Worm (Caenorhabditis elegans): ENCODE measurements around the gene nhr-197.

Gene nhr-197

ce11 chrV:15707982-15708381, 20.2 kb downstream of the nhr-197 start (continued):
- no peak for TF ChIP-seq ceh-82 (tag; optimal IDR thresholded peaks at IDR 0.05)
- no peak; the same call in 1 of the 2 replicates for TF ChIP-seq grh-1 (GFP tag; IDR thresholded peaks at IDR 0.05)
- no peak for TF ChIP-seq ets-5 (GFP tag; IDR thresholded peaks at IDR 0.05)
- TF ChIP-seq nhr-47 (tag; optimal IDR thresholded peaks at IDR 0.05): no peak
- TF ChIP-seq isw-1 (GFP tag; IDR thresholded peaks at IDR 0.05): no peak
- TF ChIP-seq sox-4 (tag; optimal IDR thresholded peaks at IDR 0.05): no peak
- TF ChIP-seq elt-2 (tag; optimal IDR thresholded peaks at IDR 0.05): no peak
- peak; percentile 52 for TF ChIP-seq nhr-71 (tag; optimal IDR thresholded peaks at IDR 0.05)
- no peak for TF ChIP-seq aha-1 (tag; optimal IDR thresholded peaks at IDR 0.05)
- TF ChIP-seq alr-1 (tag; optimal IDR thresholded peaks at IDR 0.05; ENCODE audit: borderline replicate concordance): no peak
- no peak for TF ChIP-seq skn-1 (tag; optimal IDR thresholded peaks at IDR 0.05)
- no peak for TF ChIP-seq unc-98 (GFP tag; IDR thresholded peaks at IDR 0.05)
- TF ChIP-seq nhr-85 (tag): peak; percentile 90
- no peak for TF ChIP-seq ceh-88 (GFP tag; IDR thresholded peaks at IDR 0.05)
- no peak for TF ChIP-seq unc-62 (GFP tag; optimal IDR thresholded peaks at IDR 0.05)
- TF ChIP-seq pag-3 (tag; optimal IDR thresholded peaks at IDR 0.05; ENCODE audit: borderline replicate concordance, insufficient read depth): peak; percentile 54
- no peak for TF ChIP-seq tbx-2 (tag; optimal IDR thresholded peaks at IDR 0.05)
- no peak for TF ChIP-seq fkh-4 (tag; optimal IDR thresholded peaks at IDR 0.05; ENCODE audit: borderline replicate concordance)
- TF ChIP-seq swsn-7 (tag; optimal IDR thresholded peaks at IDR 0.05): no peak
- peak; percentile 38 for TF ChIP-seq nhr-19 (GFP tag; conservative IDR thresholded peaks at IDR 0.05)
- no peak for TF ChIP-seq sptf-1 (tag; optimal IDR thresholded peaks at IDR 0.05)
- TF ChIP-seq dpl-1 (GFP tag; optimal IDR thresholded peaks at IDR 0.05): no peak
- TF ChIP-seq lin-39 (tag; optimal IDR thresholded peaks at IDR 0.05): no peak
- TF ChIP-seq vab-15 (tag; optimal IDR thresholded peaks at IDR 0.05): no peak
- no peak for TF ChIP-seq fos-1 (tag; optimal IDR thresholded peaks at IDR 0.05)
- no peak for TF ChIP-seq dsc-1 (tag; optimal IDR thresholded peaks at IDR 0.05)
- TF ChIP-seq rnt-1 (tag; optimal IDR thresholded peaks at IDR 0.05): no peak
- TF ChIP-seq irx-1 (tag; optimal IDR thresholded peaks at IDR 0.05): no peak
- TF ChIP-seq lin-14 (GFP tag; optimal IDR thresholded peaks at IDR 0.05): peak; percentile 71
- no peak for TF ChIP-seq ceh-63 (GFP tag; optimal IDR thresholded peaks at IDR 0.05)
- TF ChIP-seq ceh-8 (GFP tag; optimal IDR thresholded peaks at IDR 0.05): no peak
- no peak for TF ChIP-seq ces-1 (GFP tag; optimal IDR thresholded peaks at IDR 0.05)
- peak; percentile 57 for TF ChIP-seq blmp-1 (tag; optimal IDR thresholded peaks at IDR 0.05)
- TF ChIP-seq unc-86 (tag; optimal IDR thresholded peaks at IDR 0.05): no peak
- TF ChIP-seq nhr-28 (tag; optimal IDR thresholded peaks at IDR 0.05): no peak
- no peak for TF ChIP-seq unc-30 (tag; optimal IDR thresholded peaks at IDR 0.05)
- no peak for TF ChIP-seq zag-1 (tag; optimal IDR thresholded peaks at IDR 0.05)
- no peak for TF ChIP-seq lin-13 (GFP tag; optimal IDR thresholded peaks at IDR 0.05)
- TF ChIP-seq mef-2 (tag; optimal IDR thresholded peaks at IDR 0.05): no peak
- no peak for TF ChIP-seq unc-130 (tag; optimal IDR thresholded peaks at IDR 0.05)
- no peak for TF ChIP-seq tlp-1 (tag; optimal IDR thresholded peaks at IDR 0.05)
- no peak for TF ChIP-seq xbp-1 (tag; optimal IDR thresholded peaks at IDR 0.05)
- TF ChIP-seq egl-13 (tag; optimal IDR thresholded peaks at IDR 0.05): no peak
- no peak for TF ChIP-seq nhr-76 (tag; optimal IDR thresholded peaks at IDR 0.05)
- TF ChIP-seq pax-3 (tag; optimal IDR thresholded peaks at IDR 0.05): no peak
- no peak for TF ChIP-seq mdl-1 (tag; optimal IDR thresholded peaks at IDR 0.05)
- no peak for TF ChIP-seq sup-37 (GFP tag; optimal IDR thresholded peaks at IDR 0.05)
- TF ChIP-seq C34B4.2 (tag; optimal IDR thresholded peaks at IDR 0.05): no peak
- no peak for TF ChIP-seq lin-35 (GFP tag; optimal IDR thresholded peaks at IDR 0.05)
- TF ChIP-seq hlh-4 (tag; optimal IDR thresholded peaks at IDR 0.05): no peak
- no peak for TF ChIP-seq aly-2 (tag; optimal IDR thresholded peaks at IDR 0.05)
- TF ChIP-seq mep-1 (tag; optimal IDR thresholded peaks at IDR 0.05): no peak
- peak; percentile 11 for TF ChIP-seq nhr-90 (tag; optimal IDR thresholded peaks at IDR 0.05; ENCODE audit: poor library complexity)

Measured in whole organism, L1 larva.